Fruit fly (Drosophila melanogaster) whole organism, embryonic: ENCODE data around the gene Spn28B.

Experiments
- Abd-B ChIP-seq: fragments of 200-800 bp; sonication (Bioruptor generic); optimal IDR thresholded peaks from 2 replicates; lab custom pipeline; 2018; ENCODE audit warnings: missing biosample characterization, mild to moderate bottlenecking, missing genetic modification characterization, moderate library complexity
- BEAF-32 ChIP-seq: fragments of 200-800 bp; sonication (Bioruptor generic); optimal IDR thresholded peaks from 3 replicates; lab custom pipeline; 2017; ENCODE audit warnings: missing biosample characterization, missing genetic modification characterization, mild to moderate bottlenecking, moderate library complexity, missing genetic modification reagents
- CG10147 ChIP-seq: fragments of 200-800 bp; sonication (Bioruptor generic); optimal IDR thresholded peaks from 2 replicates; lab custom pipeline; 2019; ENCODE audit warnings: missing biosample characterization, mild to moderate bottlenecking, missing genetic modification characterization, moderate library complexity
- CG10321 ChIP-seq: fragments of 200-800 bp; sonication (Bioruptor generic); IDR thresholded peaks from 2 replicates; pipeline ENCODE4 v1.3.6; 2022; ENCODE audit warnings: missing biosample characterization, missing genetic modification characterization
- CG10431 ChIP-seq: fragments of 200-800 bp; sonication (Bioruptor generic); optimal IDR thresholded peaks from 3 replicates; lab custom pipeline; 2018; ENCODE audit warnings: missing biosample characterization, mild to moderate bottlenecking, missing genetic modification characterization
- CG11504 ChIP-seq: fragments of 200-800 bp; sonication (Bioruptor generic); optimal IDR thresholded peaks from 3 replicates; lab custom pipeline; 2019; ENCODE audit warnings: missing biosample characterization, mild to moderate bottlenecking, missing genetic modification characterization, moderate library complexity
- CG14441 ChIP-seq: fragments of 200-800 bp; sonication (Bioruptor generic); IDR thresholded peaks from 2 replicates; pipeline ENCODE4 v1.3.6; 2022; ENCODE audit warnings: missing biosample characterization, missing genetic modification characterization
- CG14965 ChIP-seq: fragments of 200-800 bp; sonication (Bioruptor generic); optimal IDR thresholded peaks from 2 replicates; lab custom pipeline; 2016; ENCODE audit warnings: missing biosample characterization, missing genetic modification characterization, borderline replicate concordance
- CG15011 ChIP-seq: fragments of 200-800 bp; sonication (Bioruptor generic); optimal IDR thresholded peaks from 3 replicates; lab custom pipeline; 2018; ENCODE audit warnings: missing biosample characterization, mild to moderate bottlenecking, missing genetic modification characterization
- CG1529 ChIP-seq: fragments of 200-800 bp; sonication (Bioruptor generic); optimal IDR thresholded peaks from 3 replicates; lab custom pipeline; 2018; ENCODE audit warnings: missing biosample characterization, missing genetic modification characterization
- CG15696 ChIP-seq: fragments of 200-800 bp; sonication (Bioruptor generic); optimal IDR thresholded peaks from 2 replicates; lab custom pipeline; 2019; ENCODE audit warnings: missing biosample characterization, mild to moderate bottlenecking, missing genetic modification characterization, moderate library complexity
- CG17829 ChIP-seq: fragments of 200-800 bp; optimal IDR thresholded peaks from 2 replicates; lab custom pipeline; 2019; ENCODE audit warnings: missing biosample characterization, mild to moderate bottlenecking, missing genetic modification characterization, moderate library complexity
- CG18262 ChIP-seq: fragments of 200-800 bp; optimal IDR thresholded peaks from 3 replicates; lab custom pipeline; 2019; ENCODE audit warnings: missing biosample characterization, mild to moderate bottlenecking, missing genetic modification characterization, moderate library complexity
- CG18599 ChIP-seq: fragments of 200-800 bp; sonication (Bioruptor generic); optimal IDR thresholded peaks from 3 replicates; lab custom pipeline; 2017; ENCODE audit warnings: missing biosample characterization, missing genetic modification characterization, mild to moderate bottlenecking, moderate library complexity, missing genetic modification reagents
- CG32532 ChIP-seq: fragments of 200-800 bp; sonication (Bioruptor generic); IDR thresholded peaks from 2 replicates; pipeline ENCODE4 v1.3.6; 2022; ENCODE audit warnings: missing biosample characterization, missing genetic modification characterization
- CG4617 ChIP-seq: fragments of 200-800 bp; sonication (Bioruptor generic); optimal IDR thresholded peaks from 3 replicates; lab custom pipeline; 2016; ENCODE audit warnings: missing biosample characterization, missing genetic modification characterization, borderline replicate concordance
- CG9215 ChIP-seq: fragments of 200-800 bp; sonication (Bioruptor generic); IDR thresholded peaks from 2 replicates; pipeline ENCODE4 v1.3.6; 2022; ENCODE audit warnings: missing biosample characterization, missing genetic modification characterization
- D19A ChIP-seq: fragments of 200-800 bp; optimal IDR thresholded peaks from 3 replicates; lab custom pipeline; 2019; ENCODE audit warnings: missing biosample characterization, mild to moderate bottlenecking, missing genetic modification characterization, moderate library complexity
- Deaf1 ChIP-seq: fragments of 200-800 bp; optimal IDR thresholded peaks from 3 replicates; lab custom pipeline; 2019; ENCODE audit warnings: missing biosample characterization, mild to moderate bottlenecking, missing genetic modification characterization, moderate library complexity
- Dip3 ChIP-seq: fragments of 200-800 bp; sonication (Bioruptor generic); optimal IDR thresholded peaks from 3 replicates; lab custom pipeline; 2016; ENCODE audit warnings: missing biosample characterization, missing genetic modification characterization
- Fer1 ChIP-seq: fragments of 200-800 bp; sonication (Bioruptor generic); optimal IDR thresholded peaks from 2 replicates; lab custom pipeline; 2017; ENCODE audit warnings: missing biosample characterization, mild to moderate bottlenecking, missing genetic modification characterization
- Fer3 ChIP-seq: fragments of 200-800 bp; sonication (Bioruptor generic); optimal IDR thresholded peaks from 2 replicates; lab custom pipeline; 2018; ENCODE audit warnings: missing biosample characterization, mild to moderate bottlenecking, missing genetic modification characterization, moderate library complexity
- HLH3B ChIP-seq: fragments of 200-800 bp; sonication (Bioruptor generic); IDR thresholded peaks from 2 replicates; pipeline ENCODE4 v1.3.6; 2022; ENCODE audit warnings: missing biosample characterization, missing genetic modification characterization
- HmgZ ChIP-seq: fragments of 200-800 bp; sonication (Bioruptor generic); optimal IDR thresholded peaks from 2 replicates; lab custom pipeline; 2018; ENCODE audit warnings: missing biosample characterization, mild to moderate bottlenecking, missing genetic modification characterization
- Hmx ChIP-seq: fragments of 200-800 bp; sonication (Bioruptor generic); optimal IDR thresholded peaks from 2 replicates; lab custom pipeline; 2016; ENCODE audit warnings: missing biosample characterization, missing genetic modification characterization
- Mad ChIP-seq: fragments of 200-800 bp; sonication (Bioruptor generic); optimal IDR thresholded peaks from 2 replicates; lab custom pipeline; 2016; ENCODE audit warnings: missing biosample characterization, missing genetic modification characterization
- Meics ChIP-seq: fragments of 200-800 bp; sonication (Bioruptor generic); optimal IDR thresholded peaks from 2 replicates; lab custom pipeline; 2017; ENCODE audit warnings: missing biosample characterization, mild to moderate bottlenecking, missing genetic modification characterization
- Myb ChIP-seq: fragments of 200-800 bp; sonication (Bioruptor generic); optimal IDR thresholded peaks from 2 replicates; lab custom pipeline; 2016; ENCODE audit warnings: missing biosample characterization, missing genetic modification characterization
- Nf-YC ChIP-seq: fragments of 200-800 bp; optimal IDR thresholded peaks from 3 replicates; lab custom pipeline; 2019; ENCODE audit warnings: missing biosample characterization, mild to moderate bottlenecking, missing genetic modification characterization, moderate library complexity
- Opbp ChIP-seq: fragments of 200-800 bp; sonication (Bioruptor generic); IDR thresholded peaks from 3 replicates; pipeline ENCODE4 v1.3.6; 2022; ENCODE audit warnings: missing biosample characterization, missing genetic modification characterization; ENCODE audit not compliant: partially characterized antibody
- Side ChIP-seq: fragments of 200-800 bp; sonication (Bioruptor generic); optimal IDR thresholded peaks from 2 replicates; lab custom pipeline; 2016; ENCODE audit warnings: missing biosample characterization, missing genetic modification characterization
- Vsx1 ChIP-seq: fragments of 200-800 bp; sonication (Bioruptor generic); optimal IDR thresholded peaks from 2 replicates; lab custom pipeline; 2017; ENCODE audit warnings: missing biosample characterization, mild to moderate bottlenecking, missing genetic modification characterization, missing genetic modification reagents
- abd-A ChIP-seq: fragments of 200-800 bp; sonication (Bioruptor generic); optimal IDR thresholded peaks from 3 replicates; lab custom pipeline; 2019; ENCODE audit warnings: missing biosample characterization, mild to moderate bottlenecking, missing genetic modification characterization, moderate library complexity
- cad ChIP-seq: fragments of >200 bp; optimal IDR thresholded peaks from 2 replicates; lab custom pipeline; 2017; ENCODE audit warnings: missing biosample characterization, missing genetic modification characterization
- ci ChIP-seq: fragments of 200-800 bp; sonication (Bioruptor generic); IDR thresholded peaks from 3 replicates; pipeline ENCODE4 v1.3.6; 2022; ENCODE audit warnings: missing biosample characterization, missing genetic modification characterization
- crc ChIP-seq: fragments of 200-800 bp; sonication (Bioruptor generic); optimal IDR thresholded peaks from 2 replicates; lab custom pipeline; 2016; ENCODE audit warnings: missing biosample characterization, missing genetic modification characterization
- dmrt11E ChIP-seq: fragments of 200-800 bp; sonication (Bioruptor generic); optimal IDR thresholded peaks from 3 replicates; lab custom pipeline; 2018; ENCODE audit warnings: missing biosample characterization, mild to moderate bottlenecking, missing genetic modification characterization, moderate library complexity
- grau ChIP-seq: fragments of 200-800 bp; optimal IDR thresholded peaks from 3 replicates; lab custom pipeline; 2019; ENCODE audit warnings: missing biosample characterization, mild to moderate bottlenecking, missing genetic modification characterization, moderate library complexity
- gsb-n ChIP-seq: fragments of 200-800 bp; sonication (Bioruptor generic); optimal IDR thresholded peaks from 3 replicates; lab custom pipeline; 2018; ENCODE audit warnings: missing biosample characterization, mild to moderate bottlenecking, missing genetic modification characterization
- h ChIP-seq: fragments of >200 bp; optimal IDR thresholded peaks from 2 replicates; lab custom pipeline; 2017
- hbn ChIP-seq: fragments of 200-800 bp; sonication (Bioruptor generic); IDR thresholded peaks from 2 replicates; pipeline ENCODE4 v1.3.6; 2022; ENCODE audit warnings: missing biosample characterization, missing genetic modification characterization; ENCODE audit not compliant: partially characterized antibody
- kni ChIP-seq: fragments of 200-800 bp; sonication (Bioruptor generic); optimal IDR thresholded peaks from 3 replicates; lab custom pipeline; 2017; ENCODE audit warnings: mild to moderate bottlenecking, missing biosample characterization, missing genetic modification reagents, missing genetic modification characterization
- mam ChIP-seq: fragments of 200-800 bp; sonication (Bioruptor generic); optimal IDR thresholded peaks from 3 replicates; lab custom pipeline; 2016; ENCODE audit warnings: missing biosample characterization, missing genetic modification characterization
- onecut ChIP-seq: fragments of 200-800 bp; sonication (Bioruptor generic); IDR thresholded peaks from 2 replicates; pipeline ENCODE4 v1.3.6; 2022; ENCODE audit warnings: missing biosample characterization, missing genetic modification characterization
- org-1 ChIP-seq: fragments of 200-800 bp; sonication (Bioruptor generic); optimal IDR thresholded peaks from 2 replicates; lab custom pipeline; 2017; ENCODE audit warnings: missing biosample characterization, missing genetic modification characterization
- pnt ChIP-seq: fragments of 200-800 bp; sonication (Bioruptor generic); optimal IDR thresholded peaks from 3 replicates; lab custom pipeline; 2016; ENCODE audit warnings: missing biosample characterization, missing genetic modification characterization
- rib ChIP-seq: fragments of 200-800 bp; sonication (Bioruptor generic); IDR thresholded peaks from 2 replicates; pipeline ENCODE4 v1.3.6; 2022; ENCODE audit warnings: missing biosample characterization, missing genetic modification characterization
- salm ChIP-seq: fragments of 200-800 bp; sonication (Bioruptor generic); optimal IDR thresholded peaks from 2 replicates; lab custom pipeline; 2018; ENCODE audit warnings: missing biosample characterization, mild to moderate bottlenecking, missing genetic modification characterization
- sens-2 ChIP-seq: fragments of 200-800 bp; sonication (Bioruptor generic); IDR thresholded peaks from 2 replicates; pipeline ENCODE4 v1.3.6; 2022; ENCODE audit warnings: missing biosample characterization, missing genetic modification characterization
- sob ChIP-seq: fragments of 200-800 bp; sonication (Bioruptor generic); IDR thresholded peaks from 2 replicates; pipeline ENCODE4 v1.3.6; 2022; ENCODE audit warnings: missing biosample characterization, missing genetic modification characterization

Spn28B gene

dm6 chr2L:7546824-7547466 lies 34.8 kb upstream of the Spn28B start (continued):
- TF ChIP-seq onecut (0 out of 2 replicates have a peak, but pooled peaks have one; percentile 11), CG14965 (GFP tag; lab: Kevin White, UChicago) (no peak), Dip3 (GFP tag; lab: Kevin White, UChicago) (no peak), Hmx (GFP tag; lab: Kevin White, UChicago) (no peak), CG9215 (GFP tag; lab: Robert Waterston, UW) (0 out of 2 replicates have a peak, but pooled peaks have one; percentile 31), rib (GFP tag; lab: Robert Waterston, UW) (no peak), CG10431 (GFP tag; lab: Kevin White, UChicago) (no peak), cad (GFP tag; lab: Kevin White, UChicago) (no peak), CG4617 (GFP tag; lab: Kevin White, UChicago) (no peak), CG17829 (tag; lab: Kevin White, UChicago) (peak; percentile 40), CG10147 (GFP tag; lab: Kevin White, UChicago) (peak; percentile 46), CG11504 (tag; lab: Kevin White, UChicago) (peak; percentile 49), CG15696 (tag; lab: Kevin White, UChicago) (no peak), Abd-B (GFP tag; lab: Kevin White, UChicago) (no peak), grau (tag; lab: Kevin White, UChicago) (peak; percentile 69), CG32532 (peak; percentile 65; the same call in 1 of the 2 replicates), HmgZ (tag; lab: Kevin White, UChicago) (peak; percentile 15), CG15011 (GFP tag; lab: Kevin White, UChicago) (peak; percentile 54), CG18599 (GFP tag; lab: Kevin White, UChicago) (peak; percentile 82), CG1529 (GFP tag; lab: Kevin White, UChicago) (peak; percentile 30), Nf-YC (tag; lab: Kevin White, UChicago) (no peak), D19A (peak; percentile 32), abd-A (peak; percentile 58), CG10321 (GFP tag; lab: Robert Waterston, UW) (no peak), Deaf1 (tag; lab: Kevin White, UChicago) (peak; percentile 45), salm (peak; percentile 34), h (no peak), Myb (no peak), mam (no peak), Side (GFP tag; lab: Kevin White, UChicago) (no peak), Mad (no peak), org-1 (GFP tag; lab: Kevin White, UChicago) (peak; percentile 34), Vsx1 (GFP tag; lab: Kevin White, UChicago) (peak; percentile 1), gsb-n (tag; lab: Kevin White, UChicago) (peak; percentile 86), dmrt11E (peak; percentile 60), hbn (no peak), pnt (GFP tag; lab: Kevin White, UChicago) (no peak), crc (no peak), Fer1 (GFP tag; lab: Kevin White, UChicago) (peak; percentile 64), CG18262 (peak; percentile 72), Meics (GFP tag; lab: Kevin White, UChicago) (peak; percentile 58), HLH3B (GFP tag; lab: Robert Waterston, UW) (peak; percentile 49), sob (GFP tag; lab: Robert Waterston, UW) (no peak), Opbp (GFP tag; lab: Robert Waterston, UW) (no peak), kni (GFP tag; lab: Kevin White, UChicago) (no peak), sens-2 (GFP tag; lab: Robert Waterston, UW) (no peak), Fer3 (peak; percentile 58), CG14441 (GFP tag; lab: Robert Waterston, UW) (0 out of 2 replicates have a peak, but pooled peaks have one; percentile 46), ci (peak; percentile 68; the same call in 1 of the 3 replicates), BEAF-32 (GFP tag; lab: Kevin White, UChicago) (no peak)
